Worm (Caenorhabditis elegans): ENCODE results near the gene ZK1290.13.

- no peak for TF ChIP-seq ama-1 (optimal IDR thresholded peaks at IDR 0.05)
- TF ChIP-seq cey-2 (tag; optimal IDR thresholded peaks at IDR 0.05; ENCODE audit: borderline replicate concordance, insufficient read depth): no peak
Observed at ce11 chrII:7525458-7525857, 9.3 kb upstream of the ZK1290.13 start, which contains the start of the genes ZK1290.7 and rnh-1.1.

Data from whole organism, L4 larva.